Worm (Caenorhabditis elegans): ENCODE data around the gene osm-11.

The osm-11 gene

ce11 chrX:17412642-17413041 is 8.7 kb downstream of the osm-11 start:
- TF ChIP-seq hnd-1 (tag; optimal IDR thresholded peaks at IDR 0.05): no peak
- TF ChIP-seq B0310.2 (tag; optimal IDR thresholded peaks at IDR 0.05): no peak
- no peak for TF ChIP-seq tbx-11 (GFP tag; IDR thresholded peaks at IDR 0.05)

ce11 chrX:17408855-17409254 is 12.5 kb downstream of the osm-11 start:
- TF ChIP-seq sea-1 (GFP tag; conservative IDR thresholded peaks at IDR 0.05): no peak
- no peak for TF ChIP-seq ceh-13 (GFP tag; optimal IDR thresholded peaks at IDR 0.05)
- TF ChIP-seq hmg-4 (GFP tag; optimal IDR thresholded peaks at IDR 0.05): no peak
- no peak for TF ChIP-seq ceh-36 (tag; optimal IDR thresholded peaks at IDR 0.05)
- no peak for TF ChIP-seq ets-7 (tag; optimal IDR thresholded peaks at IDR 0.05)
- no peak for TF ChIP-seq hnd-1 (tag; optimal IDR thresholded peaks at IDR 0.05)
- no peak for TF ChIP-seq B0310.2 (tag; optimal IDR thresholded peaks at IDR 0.05)
- no peak for TF ChIP-seq tra-4 (tag; optimal IDR thresholded peaks at IDR 0.05)
- TF ChIP-seq scrt-1 (GFP tag; IDR thresholded peaks at IDR 0.05): no peak
- no peak for TF ChIP-seq ama-1 (optimal IDR thresholded peaks at IDR 0.05)
- TF ChIP-seq F13C5.2 (tag; optimal IDR thresholded peaks at IDR 0.05): no peak
- no peak for TF ChIP-seq aly-1 (tag; optimal IDR thresholded peaks at IDR 0.05)
- TF ChIP-seq hmbx-1 (tag; optimal IDR thresholded peaks at IDR 0.05): no peak
- no peak for TF ChIP-seq pes-1 (GFP tag; IDR thresholded peaks at IDR 0.05)
- no peak for TF ChIP-seq tbx-11 (GFP tag; IDR thresholded peaks at IDR 0.05)

DNA sequence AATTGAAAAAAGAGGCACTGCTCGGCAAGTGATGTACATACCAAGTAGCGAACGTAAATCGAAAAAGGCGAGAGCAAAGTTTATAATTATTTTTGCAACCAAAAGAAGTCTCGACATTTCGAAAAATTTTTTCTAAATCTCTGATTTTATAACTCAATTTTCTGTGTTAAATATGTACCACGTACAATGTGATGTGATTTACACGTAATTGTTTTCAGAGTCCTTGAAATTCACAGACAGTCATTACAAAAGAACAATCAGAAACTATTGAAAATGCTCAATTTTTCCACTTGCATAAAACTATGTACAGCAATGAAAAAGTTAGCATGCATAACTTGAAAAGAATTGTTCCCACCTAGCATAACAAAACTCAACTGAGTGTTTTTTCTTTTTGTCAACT is 18.3 kb downstream of the osm-11 start:
- no peak for TF ChIP-seq hnd-1 (tag; optimal IDR thresholded peaks at IDR 0.05)
- TF ChIP-seq scrt-1 (GFP tag; IDR thresholded peaks at IDR 0.05): no peak
- no peak for TF ChIP-seq sea-1 (GFP tag; conservative IDR thresholded peaks at IDR 0.05)
- TF ChIP-seq tra-4 (tag; optimal IDR thresholded peaks at IDR 0.05): no peak
- no peak for TF ChIP-seq hmbx-1 (tag; optimal IDR thresholded peaks at IDR 0.05)
- no peak for TF ChIP-seq flt-1 (GFP tag; IDR thresholded peaks at IDR 0.05)
- TF ChIP-seq B0310.2 (tag; optimal IDR thresholded peaks at IDR 0.05): no peak
- TF ChIP-seq tbx-37 (GFP tag; conservative IDR thresholded peaks at IDR 0.05): no peak
- no peak for TF ChIP-seq aly-1 (tag; optimal IDR thresholded peaks at IDR 0.05)
- TF ChIP-seq F13C5.2 (tag; optimal IDR thresholded peaks at IDR 0.05): no peak
- no peak for TF ChIP-seq ets-7 (tag; optimal IDR thresholded peaks at IDR 0.05)
- TF ChIP-seq pes-1 (GFP tag; IDR thresholded peaks at IDR 0.05): no peak
- no peak for TF ChIP-seq hmg-4 (GFP tag; optimal IDR thresholded peaks at IDR 0.05)
- no peak for TF ChIP-seq ama-1 (optimal IDR thresholded peaks at IDR 0.05)
- TF ChIP-seq ceh-36 (tag; optimal IDR thresholded peaks at IDR 0.05): no peak
- no peak for TF ChIP-seq tbx-11 (GFP tag; IDR thresholded peaks at IDR 0.05)
- TF ChIP-seq ceh-13 (GFP tag; optimal IDR thresholded peaks at IDR 0.05): no peak

ce11 chrX:17401264-17401663 is 20.1 kb downstream of the osm-11 start, which contains the start of gene F11C7.6:
F11C7.6 (plus strand) TSS chrX:17401564.
- no peak for TF ChIP-seq flt-1 (GFP tag; IDR thresholded peaks at IDR 0.05)
- TF ChIP-seq hmg-4 (GFP tag; optimal IDR thresholded peaks at IDR 0.05): no peak
- TF ChIP-seq aly-1 (tag; optimal IDR thresholded peaks at IDR 0.05): no peak
- TF ChIP-seq hnd-1 (tag; optimal IDR thresholded peaks at IDR 0.05): no peak
- no peak for TF ChIP-seq tbx-37 (GFP tag; conservative IDR thresholded peaks at IDR 0.05)
- no peak for TF ChIP-seq ama-1 (optimal IDR thresholded peaks at IDR 0.05)
- TF ChIP-seq pes-1 (GFP tag; IDR thresholded peaks at IDR 0.05): no peak
- no peak for TF ChIP-seq tra-4 (tag; optimal IDR thresholded peaks at IDR 0.05)
- TF ChIP-seq B0310.2 (tag; optimal IDR thresholded peaks at IDR 0.05): no peak
- no peak for TF ChIP-seq ceh-36 (tag; optimal IDR thresholded peaks at IDR 0.05)
- no peak for TF ChIP-seq sea-1 (GFP tag; conservative IDR thresholded peaks at IDR 0.05)
- TF ChIP-seq ceh-13 (GFP tag; optimal IDR thresholded peaks at IDR 0.05): no peak
- TF ChIP-seq ets-7 (tag; optimal IDR thresholded peaks at IDR 0.05): no peak

DNA sequence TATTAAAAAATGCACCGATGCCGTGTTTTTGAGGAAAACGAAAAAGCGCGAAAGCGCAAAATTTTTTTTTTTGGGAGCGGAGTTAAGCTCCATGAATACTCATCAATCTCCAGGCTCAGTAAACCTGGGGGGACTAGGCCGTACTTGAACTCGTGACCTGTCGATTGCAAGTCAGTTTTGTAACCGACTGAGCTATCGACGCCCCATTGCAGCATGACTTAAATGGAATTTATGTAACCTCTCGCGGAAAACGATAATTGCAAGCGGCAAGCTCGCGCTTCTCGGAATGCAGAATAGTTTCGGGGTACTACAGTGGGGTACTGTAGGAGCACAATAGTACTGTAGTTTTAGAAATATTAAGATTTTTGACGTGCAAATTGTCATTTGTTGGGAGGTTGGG is 21.0 kb downstream of the osm-11 start:
- TF ChIP-seq tbx-37 (GFP tag; conservative IDR thresholded peaks at IDR 0.05) (no peak), B0310.2 (tag; optimal IDR thresholded peaks at IDR 0.05) (no peak), tbx-11 (GFP tag; IDR thresholded peaks at IDR 0.05) (no peak), flt-1 (GFP tag; IDR thresholded peaks at IDR 0.05) (no peak), pes-1 (GFP tag; IDR thresholded peaks at IDR 0.05) (no peak), tra-4 (tag; optimal IDR thresholded peaks at IDR 0.05) (no peak), hnd-1 (tag; optimal IDR thresholded peaks at IDR 0.05) (no peak), hmg-4 (GFP tag; optimal IDR thresholded peaks at IDR 0.05) (no peak), ama-1 (optimal IDR thresholded peaks at IDR 0.05) (no peak), ceh-36 (tag; optimal IDR thresholded peaks at IDR 0.05) (no peak)

DNA sequence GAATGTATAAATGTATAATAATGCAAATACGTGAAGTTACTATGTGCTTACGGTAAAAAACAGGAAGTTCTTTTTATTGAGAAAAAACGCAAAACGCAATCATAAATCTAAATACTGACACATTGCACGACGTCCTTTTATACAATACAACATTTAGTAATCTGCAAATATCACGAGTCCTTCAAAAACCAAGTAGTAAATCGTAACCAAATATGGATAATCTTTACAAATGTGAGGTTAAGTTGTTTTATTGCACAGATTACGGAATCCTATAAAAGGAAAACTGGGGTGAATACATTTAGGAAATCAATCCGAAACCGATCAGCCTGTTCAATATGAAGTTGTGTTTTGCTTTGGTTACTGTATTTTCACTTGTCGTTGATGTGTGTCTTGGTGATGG is 23.1 kb downstream of the osm-11 start, which contains the start of gene F11C7.7:
F11C7.7 (plus strand) TSS at position 301 of the 400 bp plus-strand sequence.
- no peak for TF ChIP-seq sea-1 (GFP tag; conservative IDR thresholded peaks at IDR 0.05)
- TF ChIP-seq F13C5.2 (tag; optimal IDR thresholded peaks at IDR 0.05): no peak
- TF ChIP-seq flt-1 (GFP tag; IDR thresholded peaks at IDR 0.05): no peak
- no peak for TF ChIP-seq tra-4 (tag; optimal IDR thresholded peaks at IDR 0.05)

ce11 chrX:17396456-17396855 is 24.9 kb downstream of the osm-11 start, which contains the start of the genes vap-1 and F11C7.2:
vap-1 (minus strand) TSS chrX:17396556.
F11C7.2 (plus strand) TSS chrX:17396814.
- TF ChIP-seq tbx-37 (GFP tag; conservative IDR thresholded peaks at IDR 0.05): no peak

ce11 chrX:17392182-17392581 is 29.2 kb downstream of the osm-11 start:
- TF ChIP-seq ets-7 (tag; optimal IDR thresholded peaks at IDR 0.05): no peak
- no peak for TF ChIP-seq flt-1 (GFP tag; IDR thresholded peaks at IDR 0.05)
- no peak for TF ChIP-seq pes-1 (GFP tag; IDR thresholded peaks at IDR 0.05)
- peak; percentile 60 for TF ChIP-seq hmg-4 (GFP tag; optimal IDR thresholded peaks at IDR 0.05)
- TF ChIP-seq tbx-37 (GFP tag; conservative IDR thresholded peaks at IDR 0.05): no peak
- no peak for TF ChIP-seq tbx-11 (GFP tag; IDR thresholded peaks at IDR 0.05)
- TF ChIP-seq ceh-13 (GFP tag; optimal IDR thresholded peaks at IDR 0.05): no peak
- TF ChIP-seq ama-1 (optimal IDR thresholded peaks at IDR 0.05): no peak
- no peak for TF ChIP-seq scrt-1 (GFP tag; IDR thresholded peaks at IDR 0.05)
- no peak for TF ChIP-seq tra-4 (tag; optimal IDR thresholded peaks at IDR 0.05)
- no peak for TF ChIP-seq B0310.2 (tag; optimal IDR thresholded peaks at IDR 0.05)
- TF ChIP-seq F13C5.2 (tag; optimal IDR thresholded peaks at IDR 0.05): peak; percentile 71
